Fruit fly (Drosophila melanogaster) whole organism, pupa: ENCODE data around the gene CG6296.

Source experiments
- CG10348 ChIP-seq: fragments of 200-800 bp; sonication (Bioruptor generic); IDR thresholded peaks from 2 replicates; pipeline ENCODE4 v1.3.6; 2022; ENCODE audit warnings: missing biosample characterization, missing genetic modification characterization
- CG12605 ChIP-seq: fragments of 200-800 bp; sonication (Bioruptor generic); IDR thresholded peaks from 2 replicates; pipeline ENCODE4 v1.3.6; 2022; ENCODE audit warnings: missing biosample characterization, missing genetic modification characterization
- CG13204 ChIP-seq: fragments of 200-800 bp; sonication (Bioruptor generic); optimal IDR thresholded peaks from 2 replicates; lab custom pipeline; 2018; ENCODE audit warnings: missing biosample characterization, mild to moderate bottlenecking, missing genetic modification characterization, moderate library complexity
- CG14655 ChIP-seq: fragments of 200-800 bp; sonication (Bioruptor generic); optimal IDR thresholded peaks from 3 replicates; lab custom pipeline; 2017; ENCODE audit warnings: mild to moderate bottlenecking, missing biosample characterization, missing genetic modification reagents, missing genetic modification characterization
- CG15710 ChIP-seq: fragments of 200-800 bp; sonication (Bioruptor generic); optimal IDR thresholded peaks from 2 replicates; lab custom pipeline; 2018; ENCODE audit warnings: missing biosample characterization, mild to moderate bottlenecking, missing genetic modification characterization, moderate library complexity
- CG17806 ChIP-seq: fragments of 200-800 bp; sonication (Bioruptor generic); optimal IDR thresholded peaks from 2 replicates; lab custom pipeline; 2018; ENCODE audit warnings: missing biosample characterization, mild to moderate bottlenecking, missing genetic modification characterization, moderate library complexity
- CG32121 ChIP-seq: fragments of 200-800 bp; sonication (Bioruptor generic); IDR thresholded peaks from 2 replicates; pipeline ENCODE4 v1.3.6; 2022; ENCODE audit warnings: missing biosample characterization, missing genetic modification characterization
- CG34367 ChIP-seq: fragments of 200-800 bp; sonication (Bioruptor generic); optimal IDR thresholded peaks from 2 replicates; lab custom pipeline; 2018; ENCODE audit warnings: missing biosample characterization, mild to moderate bottlenecking, missing genetic modification characterization
- CG4496 ChIP-seq: fragments of 200-800 bp; sonication (Bioruptor generic); IDR thresholded peaks from 3 replicates; pipeline ENCODE4 v1.3.6; 2022; ENCODE audit warnings: missing biosample characterization, missing genetic modification characterization
- CG8159 ChIP-seq: fragments of 200-800 bp; sonication (Bioruptor generic); optimal IDR thresholded peaks from 3 replicates; lab custom pipeline; 2018; ENCODE audit warnings: missing biosample characterization, mild to moderate bottlenecking, missing genetic modification characterization, moderate library complexity
- CG8301 ChIP-seq: fragments of 200-800 bp; sonication (Bioruptor generic); optimal IDR thresholded peaks from 2 replicates; lab custom pipeline; 2018; ENCODE audit warnings: missing biosample characterization, mild to moderate bottlenecking, missing genetic modification characterization
- CG9948 ChIP-seq: fragments of 200-800 bp; sonication (Bioruptor generic); optimal IDR thresholded peaks from 2 replicates; lab custom pipeline; 2018; ENCODE audit warnings: missing biosample characterization, mild to moderate bottlenecking, missing genetic modification characterization, moderate library complexity
- D1 ChIP-seq: fragments of 200-800 bp; sonication (Bioruptor generic); optimal IDR thresholded peaks from 2 replicates; lab custom pipeline; 2018; ENCODE audit warnings: missing biosample characterization, mild to moderate bottlenecking, missing genetic modification characterization, moderate library complexity
- EcR ChIP-seq: fragments of 200-800 bp; sonication (Bioruptor generic); optimal IDR thresholded peaks from 3 replicates; lab custom pipeline; 2019; ENCODE audit warnings: missing biosample characterization, missing genetic modification characterization, mild to moderate bottlenecking, moderate library complexity, missing genetic modification reagents
- Ets98B ChIP-seq: fragments of 200-800 bp; sonication (Bioruptor generic); IDR thresholded peaks from 2 replicates; pipeline ENCODE4 v1.3.6; 2022; ENCODE audit warnings: missing biosample characterization, missing genetic modification characterization
- Pif1A ChIP-seq: fragments of 200-800 bp; sonication (Bioruptor generic); optimal IDR thresholded peaks from 3 replicates; lab custom pipeline; 2016; ENCODE audit warnings: missing biosample characterization, missing genetic modification characterization
- Pif1B ChIP-seq: fragments of 200-800 bp; sonication (Bioruptor generic); optimal IDR thresholded peaks from 3 replicates; lab custom pipeline; 2016; ENCODE audit warnings: missing biosample characterization, missing genetic modification characterization
- Snoo ChIP-seq: fragments of 200-800 bp; sonication (Bioruptor generic); optimal IDR thresholded peaks from 3 replicates; lab custom pipeline; 2017; ENCODE audit warnings: missing biosample characterization, mild to moderate bottlenecking, missing genetic modification characterization, inconsistent platforms
- fd96Ca ChIP-seq: fragments of 200-800 bp; sonication (Bioruptor generic); IDR thresholded peaks from 3 replicates; pipeline ENCODE4 v1.3.6; 2022; ENCODE audit warnings: missing biosample characterization, missing genetic modification characterization
- gl ChIP-seq: fragments of 200-800 bp; sonication (Bioruptor generic); optimal IDR thresholded peaks from 2 replicates; lab custom pipeline; 2018; ENCODE audit warnings: missing biosample characterization, mild to moderate bottlenecking, missing genetic modification characterization
- rn ChIP-seq: fragments of 200-800 bp; sonication (Bioruptor generic); IDR thresholded peaks from 2 replicates; pipeline ENCODE4 v1.3.6; 2022; ENCODE audit warnings: missing biosample characterization, missing genetic modification characterization

CG6296 gene

dm6 chr3R:26968313-26968605 lies 37.0 kb downstream of the CG6296 start:
- TF ChIP-seq CG14655 (GFP tag; lab: Kevin White, UChicago) (no peak), CG12605 (no peak), CG34367 (tag; lab: Kevin White, UChicago) (no peak), CG8301 (tag; lab: Kevin White, UChicago) (no peak), CG17806 (tag; lab: Kevin White, UChicago) (no peak), CG8159 (no peak), CG13204 (GFP tag; lab: Kevin White, UChicago) (no peak), Ets98B (GFP tag; lab: Robert Waterston, UW) (no peak), EcR (GFP tag; lab: Kevin White, UChicago) (no peak), Snoo (no peak), rn (GFP tag; lab: Robert Waterston, UW) (no peak), fd96Ca (no peak), CG4496 (GFP tag; lab: Robert Waterston, UW) (no peak), CG32121 (GFP tag; lab: Robert Waterston, UW) (no peak), CG15710 (tag; lab: Kevin White, UChicago) (no peak), CG9948 (no peak), Pif1A (GFP tag; lab: Kevin White, UChicago) (no peak), gl (no peak), CG10348 (GFP tag; lab: Robert Waterston, UW) (no peak)

dm6 chr3R:26967587-26968312 lies 37.5 kb downstream of the CG6296 start:
- TF ChIP-seq Snoo (peak; percentile 38), CG4496 (GFP tag; lab: Robert Waterston, UW) (peak; percentile 77), CG14655 (GFP tag; lab: Kevin White, UChicago) (peak; percentile 46), CG8159 (peak; percentile 49), CG8301 (tag; lab: Kevin White, UChicago) (peak; percentile 39), Pif1B (GFP tag; lab: Kevin White, UChicago) (peak; percentile 3), Ets98B (GFP tag; lab: Robert Waterston, UW) (peak; percentile 67), CG17806 (tag; lab: Kevin White, UChicago) (no peak), CG32121 (GFP tag; lab: Robert Waterston, UW) (peak; percentile 75), EcR (GFP tag; lab: Kevin White, UChicago) (no peak), CG15710 (tag; lab: Kevin White, UChicago) (peak; percentile 9), fd96Ca (peak; percentile 71; the same call in 2 of the 3 replicates), rn (GFP tag; lab: Robert Waterston, UW) (no peak; the same call in 1 of the 2 replicates), gl (no peak), CG34367 (tag; lab: Kevin White, UChicago) (peak; percentile 8), CG9948 (peak; percentile 5), CG13204 (GFP tag; lab: Kevin White, UChicago) (no peak), CG12605 (peak; percentile 1; the same call in 1 of the 2 replicates)

dm6 chr3R:26966794-26967323 lies 38.4 kb downstream of the CG6296 start, which contains the start of gene CG5521:
CG5521 (plus strand) TSS chr3R:26966930.
- no peak for TF ChIP-seq CG17806 (tag; lab: Kevin White, UChicago)
- peak; percentile 45; the same call in 1 of the 3 replicates for TF ChIP-seq CG4496 (GFP tag; lab: Robert Waterston, UW)
- no peak for TF ChIP-seq EcR (GFP tag; lab: Kevin White, UChicago)
- TF ChIP-seq D1 (tag; lab: Kevin White, UChicago), result peak; percentile 25
- TF ChIP-seq CG13204 (GFP tag; lab: Kevin White, UChicago), result peak; percentile 53
- no peak for TF ChIP-seq CG8159
- no peak for TF ChIP-seq CG32121 (GFP tag; lab: Robert Waterston, UW)
- TF ChIP-seq fd96Ca, result no peak

DNA sequence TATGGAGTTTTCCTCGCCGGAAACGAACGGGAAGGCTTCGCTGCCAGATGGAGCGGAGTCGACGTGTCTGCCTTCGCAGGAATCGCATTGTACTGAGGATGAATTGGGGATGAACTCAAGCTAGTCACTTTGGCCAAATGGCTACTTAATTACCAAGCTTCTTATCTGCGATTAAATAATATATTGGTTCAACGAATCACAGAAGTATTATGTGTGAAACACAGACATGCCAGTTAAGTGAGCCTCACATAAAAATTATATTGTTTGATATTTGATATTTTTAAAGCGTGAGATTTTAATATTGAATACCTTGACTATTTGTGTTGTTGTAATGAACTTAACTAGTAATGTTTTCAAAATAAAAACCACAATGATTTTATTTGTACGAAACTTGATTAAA lies 38.9 kb downstream of the CG6296 start, which contains the start of gene Gr97a:
Gene Gr97a, minus strand, starts transcription at position 101 of the 400 bp plus-strand sequence.
- no peak for TF ChIP-seq CG34367 (tag; lab: Kevin White, UChicago)
- TF ChIP-seq CG32121 (GFP tag; lab: Robert Waterston, UW), result no peak
- no peak for TF ChIP-seq CG17806 (tag; lab: Kevin White, UChicago)
- TF ChIP-seq rn (GFP tag; lab: Robert Waterston, UW), result no peak
- no peak for TF ChIP-seq Ets98B (GFP tag; lab: Robert Waterston, UW)
- TF ChIP-seq CG8159, result no peak

- TF ChIP-seq CG14655 (GFP tag; lab: Kevin White, UChicago), result peak; percentile 28
- no peak for TF ChIP-seq CG32121 (GFP tag; lab: Robert Waterston, UW)
- TF ChIP-seq CG8301 (tag; lab: Kevin White, UChicago), result peak; percentile 8
These were observed 40.7 kb downstream of the CG6296 start, which contains the start of gene Tsp97E for dm6 chr3R:26964452-26965133. Tsp97E (minus strand) TSS chr3R:26964817.

dm6 chr3R:26963747-26964174 lies 41.5 kb downstream of the CG6296 start:
- TF ChIP-seq Pif1A (GFP tag; lab: Kevin White, UChicago) (peak; percentile 80), fd96Ca (peak; percentile 57; the same call in 2 of the 3 replicates), CG9948 (peak; percentile 74), CG8301 (tag; lab: Kevin White, UChicago) (peak; percentile 76), CG34367 (tag; lab: Kevin White, UChicago) (peak; percentile 62), Pif1B (GFP tag; lab: Kevin White, UChicago) (peak; percentile 54), CG32121 (GFP tag; lab: Robert Waterston, UW) (peak; percentile 62), CG15710 (tag; lab: Kevin White, UChicago) (peak; percentile 64), CG14655 (GFP tag; lab: Kevin White, UChicago) (peak; percentile 64), CG8159 (peak; percentile 88), gl (peak; percentile 54), D1 (tag; lab: Kevin White, UChicago) (no peak), CG10348 (GFP tag; lab: Robert Waterston, UW) (no peak), CG12605 (no peak), rn (GFP tag; lab: Robert Waterston, UW) (0 out of 2 replicates have a peak, but pooled peaks have one; percentile 6), Snoo (peak; percentile 24), Ets98B (GFP tag; lab: Robert Waterston, UW) (peak; percentile 41), EcR (GFP tag; lab: Kevin White, UChicago) (no peak), CG13204 (GFP tag; lab: Kevin White, UChicago) (no peak), CG4496 (GFP tag; lab: Robert Waterston, UW) (peak; percentile 73; the same call in 1 of the 3 replicates), CG17806 (tag; lab: Kevin White, UChicago) (peak; percentile 89)
